Fruit fly (Drosophila melanogaster) whole organism, embryonic: ENCODE results near the gene GstD8.

ENCODE experiments used
- Bdp1 ChIP-seq: fragments of 200-800 bp; sonication (Bioruptor generic); optimal IDR thresholded peaks from 3 replicates; lab custom pipeline; 2016; ENCODE audit warnings: missing biosample characterization, missing genetic modification characterization
- Bgb ChIP-seq: fragments of 200-800 bp; sonication (Bioruptor generic); IDR thresholded peaks from 2 replicates; pipeline ENCODE4 v1.3.6; 2022; ENCODE audit warnings: missing biosample characterization, missing genetic modification characterization; ENCODE audit not compliant: partially characterized antibody
- CG10959 ChIP-seq: fragments of 200-800 bp; sonication (Bioruptor generic); IDR thresholded peaks from 2 replicates; pipeline ENCODE4 v1.3.6; 2022; ENCODE audit warnings: missing biosample characterization, missing genetic modification characterization
- CG15269 ChIP-seq: fragments of 200-800 bp; sonication (Bioruptor generic); optimal IDR thresholded peaks from 2 replicates; lab custom pipeline; 2018; ENCODE audit warnings: missing biosample characterization, mild to moderate bottlenecking, missing genetic modification characterization, moderate library complexity
- CG1529 ChIP-seq: fragments of 200-800 bp; sonication (Bioruptor generic); optimal IDR thresholded peaks from 3 replicates; lab custom pipeline; 2018; ENCODE audit warnings: missing biosample characterization, missing genetic modification characterization
- CG17912 ChIP-seq: fragments of 200-800 bp; sonication (Bioruptor generic); optimal IDR thresholded peaks from 2 replicates; lab custom pipeline; 2018; ENCODE audit warnings: missing biosample characterization, mild to moderate bottlenecking, missing genetic modification characterization
- CG1792 ChIP-seq: fragments of 200-800 bp; sonication (Bioruptor generic); optimal IDR thresholded peaks from 2 replicates; lab custom pipeline; 2016; ENCODE audit warnings: missing biosample characterization, missing genetic modification characterization
- CG18262 ChIP-seq: fragments of 200-800 bp; optimal IDR thresholded peaks from 3 replicates; lab custom pipeline; 2019; ENCODE audit warnings: missing biosample characterization, mild to moderate bottlenecking, missing genetic modification characterization, moderate library complexity
- CG2678 ChIP-seq: fragments of 200-800 bp; sonication (Bioruptor generic); optimal IDR thresholded peaks from 3 replicates; lab custom pipeline; 2019; ENCODE audit warnings: missing biosample characterization, mild to moderate bottlenecking, missing genetic modification characterization, moderate library complexity
- CG31224 ChIP-seq: fragments of 200-800 bp; sonication (Bioruptor generic); IDR thresholded peaks from 2 replicates; pipeline ENCODE4 v1.3.6; 2022; ENCODE audit warnings: missing biosample characterization, missing genetic modification characterization
- CG31388 ChIP-seq: fragments of 200-800 bp; sonication (Bioruptor generic); optimal IDR thresholded peaks from 2 replicates; lab custom pipeline; 2016; ENCODE audit warnings: missing biosample characterization, missing genetic modification characterization
- CG32772 ChIP-seq: fragments of 200-800 bp; sonication (Bioruptor generic); IDR thresholded peaks from 2 replicates; pipeline ENCODE4 v1.3.6; 2022; ENCODE audit warnings: missing biosample characterization, missing genetic modification characterization
- CG3995 ChIP-seq: fragments of 200-800 bp; sonication (Bioruptor generic); optimal IDR thresholded peaks from 3 replicates; lab custom pipeline; 2016; ENCODE audit warnings: missing biosample characterization, missing genetic modification characterization
- CG6813 ChIP-seq: fragments of 200-800 bp; sonication (Bioruptor generic); optimal IDR thresholded peaks from 2 replicates; lab custom pipeline; 2017; ENCODE audit warnings: missing biosample characterization, missing genetic modification characterization, mild to moderate bottlenecking, moderate library complexity, missing genetic modification reagents
- CG7745 ChIP-seq: fragments of 200-800 bp; sonication (Bioruptor generic); optimal IDR thresholded peaks from 2 replicates; lab custom pipeline; 2018; ENCODE audit warnings: missing biosample characterization, mild to moderate bottlenecking, missing genetic modification characterization, moderate library complexity
- CG7963 ChIP-seq: fragments of 200-800 bp; sonication (Bioruptor generic); IDR thresholded peaks from 3 replicates; pipeline ENCODE4 v1.3.6; 2022; ENCODE audit warnings: missing biosample characterization, missing genetic modification characterization; ENCODE audit not compliant: partially characterized antibody
- CG7987 ChIP-seq: fragments of 200-800 bp; sonication (Bioruptor generic); optimal IDR thresholded peaks from 2 replicates; lab custom pipeline; 2018; ENCODE audit warnings: missing biosample characterization, mild to moderate bottlenecking, missing genetic modification characterization, moderate library complexity
- CG8388 ChIP-seq: fragments of 200-800 bp; sonication (Bioruptor generic); optimal IDR thresholded peaks from 2 replicates; lab custom pipeline; 2019; ENCODE audit warnings: missing biosample characterization, mild to moderate bottlenecking, missing genetic modification characterization, moderate library complexity
- CG8478 ChIP-seq: fragments of >200 bp; optimal IDR thresholded peaks from 2 replicates; lab custom pipeline; 2018
- Dad ChIP-seq: fragments of 200-800 bp; sonication (Bioruptor generic); optimal IDR thresholded peaks from 3 replicates; lab custom pipeline; 2016; ENCODE audit warnings: missing biosample characterization, missing genetic modification characterization
- Deaf1 ChIP-seq: fragments of 200-800 bp; optimal IDR thresholded peaks from 3 replicates; lab custom pipeline; 2019; ENCODE audit warnings: missing biosample characterization, mild to moderate bottlenecking, missing genetic modification characterization, moderate library complexity
- E2f1 ChIP-seq: fragments of 200-800 bp; sonication (Bioruptor generic); IDR thresholded peaks from 2 replicates; pipeline ENCODE4 v1.3.6; 2022; ENCODE audit warnings: missing biosample characterization, missing genetic modification characterization
- ERR ChIP-seq: fragments of 200-800 bp; sonication (Bioruptor generic); optimal IDR thresholded peaks from 2 replicates; lab custom pipeline; 2016; ENCODE audit warnings: missing biosample characterization, missing genetic modification characterization
- GATAe ChIP-seq: fragments of 200-800 bp; sonication (Bioruptor generic); conservative IDR thresholded peaks from 2 replicates; pipeline ENCODE4 v1.3.6; 2022; ENCODE audit warnings: missing biosample characterization, missing genetic modification characterization
- Hr39 ChIP-seq: fragments of >200 bp; optimal IDR thresholded peaks from 2 replicates; lab custom pipeline; 2017
- Hr51 ChIP-seq, 2 experiments: fragments of 200-800 bp; sonication (Bioruptor generic); optimal IDR thresholded peaks; 2 replicates in 1 of 2; 3 replicates in 1 of 2; lab custom pipeline; 2016 to 2018; ENCODE audit warnings: missing biosample characterization in 2 of 2, missing genetic modification characterization in 2 of 2, mild to moderate bottlenecking in 1 of 2, moderate library complexity in 1 of 2
- Lpt ChIP-seq: fragments of >200 bp; optimal IDR thresholded peaks from 2 replicates; lab custom pipeline; 2018; ENCODE audit warnings: missing biosample characterization, missing genetic modification characterization
- Myb ChIP-seq: fragments of 200-800 bp; sonication (Bioruptor generic); optimal IDR thresholded peaks from 2 replicates; lab custom pipeline; 2016; ENCODE audit warnings: missing biosample characterization, missing genetic modification characterization
- NK7.1 ChIP-seq: fragments of 200-800 bp; sonication (Bioruptor generic); optimal IDR thresholded peaks from 3 replicates; lab custom pipeline; 2016; ENCODE audit warnings: missing biosample characterization, missing genetic modification characterization
- Side ChIP-seq: fragments of 200-800 bp; sonication (Bioruptor generic); optimal IDR thresholded peaks from 2 replicates; lab custom pipeline; 2016; ENCODE audit warnings: missing biosample characterization, missing genetic modification characterization
- Ssrp ChIP-seq: fragments of 200-800 bp; sonication (Bioruptor generic); optimal IDR thresholded peaks from 2 replicates; lab custom pipeline; 2018; ENCODE audit warnings: missing biosample characterization, mild to moderate bottlenecking, missing genetic modification characterization, moderate library complexity
- abd-A ChIP-seq: fragments of 200-800 bp; sonication (Bioruptor generic); optimal IDR thresholded peaks from 3 replicates; lab custom pipeline; 2019; ENCODE audit warnings: missing biosample characterization, mild to moderate bottlenecking, missing genetic modification characterization, moderate library complexity
- amos ChIP-seq: fragments of 200-800 bp; sonication (Bioruptor generic); IDR thresholded peaks from 2 replicates; pipeline ENCODE4 v1.3.6; 2022; ENCODE audit warnings: missing biosample characterization, missing genetic modification characterization; ENCODE audit not compliant: partially characterized antibody
- bcd ChIP-seq: fragments of 200-800 bp; sonication (Bioruptor generic); optimal IDR thresholded peaks from 2 replicates; lab custom pipeline; 2017; ENCODE audit warnings: missing biosample characterization, mild to moderate bottlenecking, missing genetic modification characterization
- bigmax ChIP-seq: fragments of 200-800 bp; sonication (Bioruptor generic); optimal IDR thresholded peaks from 2 replicates; lab custom pipeline; 2018; ENCODE audit warnings: missing biosample characterization, mild to moderate bottlenecking, missing genetic modification characterization
- btn ChIP-seq: fragments of 200-800 bp; sonication (Bioruptor generic); optimal IDR thresholded peaks from 2 replicates; lab custom pipeline; 2016; ENCODE audit warnings: missing biosample characterization, missing genetic modification characterization
- cad ChIP-seq: fragments of >200 bp; optimal IDR thresholded peaks from 2 replicates; lab custom pipeline; 2017; ENCODE audit warnings: missing biosample characterization, missing genetic modification characterization
- eyg ChIP-seq: fragments of 200-800 bp; sonication (Bioruptor generic); optimal IDR thresholded peaks from 3 replicates; lab custom pipeline; 2016; ENCODE audit warnings: missing biosample characterization, missing genetic modification characterization
- fd3F ChIP-seq: fragments of 200-800 bp; sonication (Bioruptor generic); optimal IDR thresholded peaks from 2 replicates; lab custom pipeline; 2018; ENCODE audit warnings: missing biosample characterization, mild to moderate bottlenecking, missing genetic modification characterization, moderate library complexity
- fd96Cb ChIP-seq: fragments of 200-800 bp; sonication (Bioruptor generic); optimal IDR thresholded peaks from 2 replicates; lab custom pipeline; 2018; ENCODE audit warnings: missing biosample characterization, mild to moderate bottlenecking, missing genetic modification characterization, moderate library complexity
- gcm ChIP-seq: fragments of 200-800 bp; sonication (Bioruptor generic); optimal IDR thresholded peaks from 2 replicates; lab custom pipeline; 2019; ENCODE audit warnings: missing biosample characterization, mild to moderate bottlenecking, missing genetic modification characterization, moderate library complexity
- jigr1 ChIP-seq: fragments of 200-800 bp; sonication (Bioruptor generic); IDR thresholded peaks from 3 replicates; pipeline ENCODE4 v1.3.6; 2022; ENCODE audit warnings: missing biosample characterization, missing genetic modification characterization
- kay ChIP-seq: fragments of 200-800 bp; sonication (Bioruptor generic); optimal IDR thresholded peaks from 2 replicates; lab custom pipeline; 2016; ENCODE audit warnings: missing biosample characterization, missing genetic modification characterization
- mld ChIP-seq: fragments of 200-800 bp; sonication (Bioruptor generic); IDR thresholded peaks from 3 replicates; pipeline ENCODE4 v1.3.6; 2022; ENCODE audit warnings: missing biosample characterization, missing genetic modification characterization; ENCODE audit not compliant: partially characterized antibody
- pzg ChIP-seq: fragments of 200-800 bp; sonication (Bioruptor generic); optimal IDR thresholded peaks from 3 replicates; lab custom pipeline; 2018; ENCODE audit warnings: missing biosample characterization, mild to moderate bottlenecking, missing genetic modification characterization, moderate library complexity
- slou ChIP-seq: fragments of 200-800 bp; sonication (Bioruptor generic); optimal IDR thresholded peaks from 3 replicates; lab custom pipeline; 2016; ENCODE audit warnings: missing biosample characterization, missing genetic modification characterization
- sob ChIP-seq: fragments of 200-800 bp; sonication (Bioruptor generic); IDR thresholded peaks from 2 replicates; pipeline ENCODE4 v1.3.6; 2022; ENCODE audit warnings: missing biosample characterization, missing genetic modification characterization
- tgo ChIP-seq: fragments of 200-800 bp; sonication (Bioruptor generic); IDR thresholded peaks from 3 replicates; pipeline ENCODE4 v1.3.6; 2022; ENCODE audit warnings: missing biosample characterization, missing genetic modification characterization
- tio ChIP-seq: fragments of 200-800 bp; sonication (Bioruptor generic); optimal IDR thresholded peaks from 2 replicates; lab custom pipeline; 2017; ENCODE audit warnings: missing biosample characterization, missing genetic modification characterization, inconsistent platforms
- z ChIP-seq: fragments of 200-800 bp; sonication (Bioruptor generic); IDR thresholded peaks from 3 replicates; pipeline ENCODE4 v1.3.6; 2022; ENCODE audit warnings: missing biosample characterization, missing genetic modification characterization
- zen2 ChIP-seq: fragments of 200-800 bp; sonication (Bioruptor generic); IDR thresholded peaks from 3 replicates; pipeline ENCODE4 v1.3.6; 2022; ENCODE audit warnings: missing biosample characterization, missing genetic modification characterization; ENCODE audit not compliant: partially characterized antibody

The GstD8 gene

dm6 chr3R:12402935-12403334, 23.1 kb downstream of the GstD8 start (continued):
- TF ChIP-seq bigmax (GFP tag; lab: Kevin White, UChicago) (peak; percentile 74), CG7987 (GFP tag; lab: Kevin White, UChicago) (peak; percentile 96), CG7963 (no peak), Myb (GFP tag; lab: Kevin White, UChicago) (peak; percentile 70), sob (GFP tag; lab: Robert Waterston, UW) (peak; percentile 97), GATAe (GFP tag; lab: Robert Waterston, UW) (peak; percentile 72; the same call in 1 of the 2 replicates), E2f1 (GFP tag; lab: Robert Waterston, UW) (peak; percentile 95), kay (GFP tag; lab: Kevin White, UChicago) (peak; percentile 89), CG2678 (peak; percentile 99), tio (no peak), jigr1 (GFP tag; lab: Robert Waterston, UW) (peak; percentile 76; the same call in 2 of the 3 replicates), CG10959 (GFP tag; lab: Robert Waterston, UW) (peak; percentile 96), CG31388 (GFP tag; lab: Kevin White, UChicago) (peak; percentile 97), Side (GFP tag; lab: Kevin White, UChicago) (peak; percentile 92), CG31224 (GFP tag; lab: Robert Waterston, UW) (peak; percentile 90), CG6813 (GFP tag; lab: Kevin White, UChicago) (peak; percentile 99), Bdp1 (GFP tag; lab: Kevin White, UChicago) (peak; percentile 86), CG1529 (peak; percentile 96), ERR (peak; percentile 92), fd3F (GFP tag; lab: Kevin White, UChicago) (peak; percentile 95), bcd (GFP tag; lab: Kevin White, UChicago) (peak; percentile 97), Bgb (GFP tag; lab: Robert Waterston, UW) (no peak), z (GFP tag; lab: Robert Waterston, UW) (peak; percentile 72; the same call in 1 of the 3 replicates), CG17912 (GFP tag; lab: Kevin White, UChicago) (peak; percentile 98), Lpt (GFP tag; lab: Kevin White, UChicago) (no peak), CG15269 (peak; percentile 98), Ssrp (tag; lab: Kevin White, UChicago) (peak; percentile 98), slou (GFP tag; lab: Kevin White, UChicago) (peak; percentile 86), CG18262 (peak; percentile 99), CG32772 (GFP tag; lab: Robert Waterston, UW) (peak; percentile 88), mld (GFP tag; lab: Robert Waterston, UW) (no peak), Dad (GFP tag; lab: Kevin White, UChicago) (peak; percentile 94), CG7745 (tag; lab: Kevin White, UChicago) (peak; percentile 92), Deaf1 (tag; lab: Kevin White, UChicago) (peak; percentile 91), fd96Cb (tag; lab: Kevin White, UChicago) (peak; percentile 99), btn (peak; percentile 98), Hr51 (GFP tag; optimal IDR thresholded peaks at IDR 0.05; lab: Kevin White, UChicago) (peak; percentile 92 to 99), CG3995 (GFP tag; lab: Kevin White, UChicago) (peak; percentile 89), eyg (GFP tag; lab: Kevin White, UChicago) (peak; percentile 91), cad (no peak), pzg (GFP tag; lab: Kevin White, UChicago) (peak; percentile 46), tgo (GFP tag; lab: Robert Waterston, UW) (peak; percentile 95), amos (GFP tag; lab: Robert Waterston, UW) (no peak), CG8478 (lab: Kevin White, UChicago) (no peak), CG1792 (peak; percentile 97), abd-A (no peak), CG8388 (GFP tag; lab: Kevin White, UChicago) (peak; percentile 98), NK7.1 (peak; percentile 95), zen2 (GFP tag; lab: Robert Waterston, UW) (0 out of 3 replicates have a peak, but pooled peaks have one; percentile 17), Hr39 (lab: Kevin White, UChicago) (no peak), gcm (peak; percentile 98)
